Worm (Caenorhabditis elegans): ENCODE measurements around the gene C25E10.10.

ce11 chrV:9022078-9022477 lies 34.1 kb downstream of the C25E10.10 start, which contains the start of gene oac-41:
- TF ChIP-seq nhr-12 (tag; optimal IDR thresholded peaks at IDR 0.05) (no peak), unc-39 (tag; optimal IDR thresholded peaks at IDR 0.05) (no peak)

All from whole organism, mixed stage, embryonic.